Worm (Caenorhabditis elegans) whole organism, late embryonic: ENCODE data around the gene clec-50.
A peak's percentile ranks its signal among the peaks of the same experiment; 100 is the strongest.

Source experiments
- C08G9.2 ChIP-seq: sonication (generic microtip); optimal IDR thresholded peaks from 2 replicates; lab custom pipeline; 2016; ENCODE audit warnings: mild to moderate bottlenecking, missing genetic modification characterization, moderate library complexity, missing compliant biosample characterization
- C38D4.7 ChIP-seq: fragments of 200-800 bp; sonication (Bioruptor generic); optimal IDR thresholded peaks from 2 replicates; lab custom pipeline; 2018; ENCODE audit warnings: mild to moderate bottlenecking, missing genetic modification characterization, moderate library complexity, missing compliant biosample characterization
- F13H6.1 ChIP-seq: sonication (generic microtip); optimal IDR thresholded peaks from 2 replicates; lab custom pipeline; 2016; ENCODE audit warnings: missing genetic modification characterization, missing compliant biosample characterization
- K09A11.1 ChIP-seq: sonication (generic microtip); optimal IDR thresholded peaks from 2 replicates; lab custom pipeline; 2017; ENCODE audit warnings: antibody characterized with exemption, mild to moderate bottlenecking, missing genetic modification characterization, missing compliant biosample characterization; ENCODE audit not compliant: insufficient read depth
- T23F11.4 ChIP-seq: fragments of 200-800 bp; sonication (Bioruptor generic); optimal IDR thresholded peaks from 2 replicates; lab custom pipeline; 2018; ENCODE audit warnings: mild to moderate bottlenecking, missing genetic modification characterization, missing compliant biosample characterization
- ahr-1 ChIP-seq: sonication (generic microtip); optimal IDR thresholded peaks from 2 replicates; lab custom pipeline; 2016; ENCODE audit warnings: missing genetic modification characterization, missing compliant biosample characterization
- ceh-18 ChIP-seq: sonication (generic microtip); optimal IDR thresholded peaks from 2 replicates; lab custom pipeline; 2016; ENCODE audit warnings: missing genetic modification characterization, missing compliant biosample characterization
- ceh-19 ChIP-seq: fragments of 200-800 bp; sonication (Bioruptor generic); optimal IDR thresholded peaks from 2 replicates; lab custom pipeline; 2018; ENCODE audit warnings: mild to moderate bottlenecking, missing genetic modification characterization, missing compliant biosample characterization
- ceh-2 ChIP-seq: sonication (generic microtip); optimal IDR thresholded peaks from 2 replicates; lab custom pipeline; 2016; ENCODE audit warnings: missing genotype, missing genetic modification characterization, missing compliant biosample characterization
- ceh-22 ChIP-seq: sonication (generic microtip); optimal IDR thresholded peaks from 2 replicates; lab custom pipeline; 2017; ENCODE audit warnings: missing biosample characterization, missing genetic modification characterization
- ceh-24 ChIP-seq: sonication (generic microtip); optimal IDR thresholded peaks from 2 replicates; lab custom pipeline; 2016; ENCODE audit warnings: mild to moderate bottlenecking, missing genetic modification characterization, missing compliant biosample characterization
- ceh-31 ChIP-seq: sonication (generic microtip); optimal IDR thresholded peaks from 2 replicates; lab custom pipeline; 2016; ENCODE audit warnings: missing genetic modification characterization, missing compliant biosample characterization
- ceh-45 ChIP-seq: fragments of 200-800 bp; sonication (Bioruptor generic); IDR thresholded peaks from 2 replicates; pipeline ENCODE4 v1.3.6; 2022; ENCODE audit warnings: missing genetic modification reagents, missing genetic modification characterization, missing compliant biosample characterization
- dve-1 ChIP-seq: sonication (generic microtip); optimal IDR thresholded peaks from 2 replicates; lab custom pipeline; 2017; ENCODE audit warnings: antibody characterized with exemption, mild to moderate bottlenecking, missing genetic modification characterization, missing compliant biosample characterization
- elt-2 ChIP-seq: sonication (generic microtip); optimal IDR thresholded peaks from 2 replicates; lab custom pipeline; 2016; ENCODE audit warnings: missing genetic modification reagents, missing genetic modification characterization, missing compliant biosample characterization
- elt-4 ChIP-seq: sonication (generic microtip); optimal IDR thresholded peaks from 2 replicates; lab custom pipeline; 2016; ENCODE audit warnings: missing genetic modification characterization, missing compliant biosample characterization
- ets-4 ChIP-seq: sonication (generic microtip); optimal IDR thresholded peaks from 2 replicates; lab custom pipeline; 2016; ENCODE audit warnings: missing genetic modification characterization, missing compliant biosample characterization
- eyg-1 ChIP-seq: sonication (generic microtip); optimal IDR thresholded peaks from 2 replicates; lab custom pipeline; 2016; ENCODE audit warnings: missing genotype, missing genetic modification characterization, missing compliant biosample characterization
- fax-1 ChIP-seq: sonication (generic microtip); optimal IDR thresholded peaks from 2 replicates; lab custom pipeline; 2016; ENCODE audit warnings: missing genotype, missing genetic modification characterization, missing compliant biosample characterization
- gmeb-2 ChIP-seq: sonication (generic microtip); optimal IDR thresholded peaks from 2 replicates; lab custom pipeline; 2016; ENCODE audit warnings: missing genetic modification characterization, inconsistent platforms, missing compliant biosample characterization
- hlh-13 ChIP-seq: fragments of 200-800 bp; sonication (Bioruptor generic); optimal IDR thresholded peaks from 2 replicates; lab custom pipeline; 2018; ENCODE audit warnings: mild to moderate bottlenecking, missing genetic modification characterization, missing compliant biosample characterization
- hlh-6 ChIP-seq: sonication (generic microtip); optimal IDR thresholded peaks from 2 replicates; lab custom pipeline; 2016; ENCODE audit warnings: missing genotype, missing genetic modification characterization, missing compliant biosample characterization
- lim-6 ChIP-seq: sonication (generic microtip); optimal IDR thresholded peaks from 2 replicates; lab custom pipeline; 2016; ENCODE audit warnings: missing genetic modification characterization, missing compliant biosample characterization
- lin-11 ChIP-seq: fragments of 200-800 bp; sonication (Bioruptor generic); optimal IDR thresholded peaks from 2 replicates; lab custom pipeline; 2018; ENCODE audit warnings: mild to moderate bottlenecking, missing genetic modification characterization, missing compliant biosample characterization
- mec-3 ChIP-seq: sonication (generic microtip); optimal IDR thresholded peaks from 2 replicates; lab custom pipeline; 2016; ENCODE audit warnings: borderline replicate concordance, missing genetic modification characterization, missing compliant biosample characterization
- nfya-1 ChIP-seq: sonication (generic microtip); optimal IDR thresholded peaks from 2 replicates; lab custom pipeline; 2017; ENCODE audit warnings: missing genetic modification characterization, mild to moderate bottlenecking, missing compliant biosample characterization, antibody characterized with exemption, moderate library complexity
- nhr-11 ChIP-seq: fragments of 150-350 bp; optimal IDR thresholded peaks from 2 replicates; lab custom pipeline; 2014; ENCODE audit warnings: missing biosample characterization, missing genetic modification characterization
- odd-2 ChIP-seq: sonication (generic microtip); optimal IDR thresholded peaks from 2 replicates; lab custom pipeline; 2017; ENCODE audit warnings: antibody characterized with exemption, mild to moderate bottlenecking, missing genetic modification characterization, missing compliant biosample characterization
- pat-9 ChIP-seq: fragments of 200-800 bp; sonication (Bioruptor generic); optimal IDR thresholded peaks from 2 replicates; lab custom pipeline; 2018; ENCODE audit warnings: mild to moderate bottlenecking, missing genetic modification characterization, moderate library complexity, missing compliant biosample characterization
- pha-4 ChIP-seq: fragments of 150-350 bp; optimal IDR thresholded peaks from 2 replicates; lab custom pipeline; 2018; ENCODE audit warnings: missing biosample characterization, missing genetic modification reagents, missing genetic modification characterization
- pqm-1 ChIP-seq: sonication (generic microtip); optimal IDR thresholded peaks from 2 replicates; lab custom pipeline; 2016; ENCODE audit warnings: missing genetic modification characterization, missing compliant biosample characterization
- rnt-1 ChIP-seq: sonication (generic microtip); optimal IDR thresholded peaks from 2 replicates; lab custom pipeline; 2016; ENCODE audit warnings: missing genetic modification characterization, missing compliant biosample characterization
- sox-2 ChIP-seq: fragments of 200-800 bp; sonication (Bioruptor generic); IDR thresholded peaks from 2 replicates; pipeline ENCODE4 v1.3.6; 2022; ENCODE audit warnings: missing genetic modification reagents, missing genetic modification characterization, missing compliant biosample characterization
- ttx-3 ChIP-seq: sonication (generic microtip); optimal IDR thresholded peaks from 2 replicates; lab custom pipeline; 2016; ENCODE audit warnings: missing genetic modification reagents, missing genetic modification characterization, missing compliant biosample characterization
- unc-3 ChIP-seq, 2 experiments: fragments of 200-800 bp in 1 of 2; sonication (Bioruptor generic) in 1 of 2; sonication (generic microtip) in 1 of 2; conservative IDR thresholded peaks in 1 of 2; optimal IDR thresholded peaks in 1 of 2; 2 replicates each; pipeline versions ENCODE4 v1.3.6 to Lab custom; 2016 to 2022; ENCODE audit warnings: missing compliant biosample characterization in 2 of 2, missing genetic modification characterization in 2 of 2, missing genetic modification reagents in 1 of 2
- unc-55 ChIP-seq: sonication (generic microtip); optimal IDR thresholded peaks from 2 replicates; lab custom pipeline; 2017; ENCODE audit warnings: missing biosample characterization, missing genetic modification reagents, missing genetic modification characterization
- zip-5 ChIP-seq: sonication (generic microtip); optimal IDR thresholded peaks from 2 replicates; lab custom pipeline; 2016; ENCODE audit warnings: missing genetic modification characterization, missing compliant biosample characterization

The clec-50 gene

DNA sequence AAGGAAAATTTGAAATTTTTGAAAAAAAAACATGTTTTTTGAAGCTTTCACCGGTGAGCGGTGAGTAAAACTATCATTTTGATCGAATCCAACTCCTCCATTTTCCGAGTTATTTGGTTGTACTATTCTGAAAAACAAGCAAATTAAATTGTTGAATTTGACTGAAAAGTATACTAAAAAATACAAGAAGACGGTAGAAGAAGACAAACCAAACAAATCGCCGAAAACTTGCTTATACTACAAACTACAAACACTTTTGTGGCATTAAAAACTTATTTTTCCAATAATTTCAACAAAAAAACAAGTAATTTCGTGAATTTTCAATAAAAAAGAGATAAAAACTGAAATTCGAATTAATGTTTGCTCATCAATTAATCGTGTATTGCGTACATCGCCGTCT lies 23.4 kb upstream of the clec-50 start, which contains the start of gene fbxa-194:
TSS of gene fbxa-194 (minus strand) at position 101 of the 400 bp plus-strand sequence.
- TF ChIP-seq mec-3 (tag; lab: Kevin White, UChicago) (no peak), eyg-1 (tag; lab: Kevin White, UChicago) (no peak), elt-4 (tag; lab: Kevin White, UChicago) (no peak), zip-5 (no peak)

DNA sequence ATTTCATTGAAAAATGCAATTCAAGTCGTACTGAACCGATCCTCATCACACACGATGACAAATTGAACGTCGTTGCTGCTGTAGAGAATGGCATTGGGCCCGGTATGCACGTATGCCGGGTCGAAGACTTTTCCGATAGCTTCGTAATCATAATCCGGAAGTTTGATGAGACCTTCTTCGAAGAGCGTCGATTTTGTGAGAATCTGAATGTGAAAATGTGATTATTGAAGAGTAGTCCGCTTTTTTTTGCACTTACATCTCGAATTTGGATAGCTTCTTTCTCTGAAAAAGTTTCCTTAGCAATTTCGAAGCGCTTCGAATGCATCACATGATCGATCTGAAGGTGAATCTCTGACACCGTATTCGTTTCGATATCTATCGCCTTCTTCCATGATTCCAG lies 22.1 kb upstream of the clec-50 start, which contains the start of gene fbxa-118:
TSS of gene fbxa-118 (minus strand) at position 101 of the 400 bp plus-strand sequence.
- no peak for TF ChIP-seq ceh-45 (GFP tag; lab: Robert Waterston, UW)
- TF ChIP-seq gmeb-2 = no peak
- TF ChIP-seq ceh-18 (tag; lab: Kevin White, UChicago) = no peak
- TF ChIP-seq nfya-1 (tag; lab: Kevin White, UChicago) = no peak
- no peak for TF ChIP-seq elt-2
- TF ChIP-seq ttx-3 (tag; lab: Kevin White, UChicago) = no peak
- no peak for TF ChIP-seq sox-2 (GFP tag; lab: Robert Waterston, UW)
- TF ChIP-seq F13H6.1 (tag; lab: Kevin White, UChicago) = no peak
- TF ChIP-seq ceh-19 = no peak
- TF ChIP-seq ahr-1 (tag; lab: Kevin White, UChicago) = no peak

DNA sequence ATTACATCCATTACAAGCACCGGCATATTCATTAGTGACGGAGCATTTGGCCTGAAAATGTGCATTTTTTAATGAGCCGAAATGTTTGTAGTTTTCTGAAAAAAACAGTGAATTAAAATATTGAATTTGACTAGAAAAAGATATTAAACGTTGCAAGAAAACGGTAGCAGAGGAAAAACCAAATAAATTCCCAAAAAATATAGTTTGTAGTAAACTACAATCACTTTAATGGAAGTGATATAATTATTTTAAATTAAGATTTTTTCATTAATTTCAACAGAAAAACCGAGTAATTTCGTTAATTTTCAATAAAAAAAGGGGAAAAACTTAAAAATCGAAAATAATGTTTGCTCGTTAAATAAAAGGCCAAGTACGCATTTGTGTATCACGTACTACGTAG lies 16.5 kb upstream of the clec-50 start, which contains the start of gene M162.15:
TSS of gene M162.15 (minus strand) at position 101 of the 400 bp plus-strand sequence.
- TF ChIP-seq T23F11.4 (GFP tag; lab: Kevin White, UChicago) (no peak), hlh-6 (tag; lab: Kevin White, UChicago) (no peak), ets-4 (tag; lab: Kevin White, UChicago) (no peak), ceh-31 (tag; lab: Kevin White, UChicago) (no peak), ceh-2 (tag; lab: Kevin White, UChicago) (no peak), ceh-24 (tag; lab: Kevin White, UChicago) (no peak), rnt-1 (tag; lab: Kevin White, UChicago) (no peak), hlh-13 (GFP tag; lab: Kevin White, UChicago) (no peak), mec-3 (tag; lab: Kevin White, UChicago) (no peak), C38D4.7 (GFP tag; lab: Kevin White, UChicago) (no peak), lin-11 (tag; lab: Kevin White, UChicago) (no peak), dve-1 (no peak), pat-9 (tag; lab: Kevin White, UChicago) (no peak), K09A11.1 (tag; lab: Kevin White, UChicago) (no peak), fax-1 (no peak), unc-55 (GFP tag; lab: Kevin White, UChicago) (no peak)
- TF ChIP-seq, all 69 proteins: peak for 0

DNA sequence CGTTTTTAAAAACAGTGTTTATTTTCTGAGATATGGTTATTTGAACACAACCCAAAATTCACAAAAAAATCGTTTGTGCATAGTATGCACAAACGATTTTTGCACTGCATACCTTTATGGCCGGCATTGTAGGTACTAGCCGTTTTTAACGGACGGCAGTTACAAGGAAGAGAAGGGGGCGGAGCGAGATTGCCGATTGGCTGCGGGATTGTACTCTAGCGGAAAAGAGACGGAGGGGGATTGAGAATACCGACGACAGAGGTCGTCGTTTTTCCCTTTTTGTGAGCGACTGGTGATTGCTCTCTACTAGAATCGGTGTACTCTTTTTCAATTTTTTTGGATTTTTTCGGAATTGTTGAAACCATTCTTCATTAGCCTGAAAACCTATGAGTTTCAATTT lies 12.6 kb upstream of the clec-50 start:
- TF ChIP-seq nfya-1 (tag; lab: Kevin White, UChicago) (peak; percentile 77), pha-4 (tag; lab: Kevin White, UChicago) (no peak)

DNA sequence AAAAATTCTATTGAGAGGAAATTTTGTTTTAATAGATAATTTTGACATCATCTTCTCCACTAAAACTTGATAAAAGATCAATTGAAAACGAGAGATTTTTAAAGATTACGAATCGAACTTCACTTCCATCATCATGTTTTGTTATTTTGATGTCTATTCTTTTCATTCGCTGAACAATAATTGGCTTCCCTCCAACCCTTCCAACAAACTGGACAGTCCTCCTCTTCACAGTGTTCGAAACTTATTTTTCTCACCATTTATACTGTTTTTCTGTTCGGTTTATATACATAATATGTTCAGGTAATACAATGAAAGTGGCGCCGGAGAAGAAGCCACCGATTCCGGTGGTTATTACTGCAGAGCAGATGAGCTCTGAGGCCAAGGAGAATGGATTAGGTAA lies 5.6 kb upstream of the clec-50 start, which contains the start of gene M162.5:
TSS of gene M162.5 (plus strand) at position 301 of the 400 bp plus-strand sequence.
- no peak for TF ChIP-seq K09A11.1 (tag; lab: Kevin White, UChicago)
- TF ChIP-seq C08G9.2 (tag; lab: Kevin White, UChicago) = no peak
- no peak for TF ChIP-seq fax-1
- no peak for TF ChIP-seq ets-4 (tag; lab: Kevin White, UChicago)
- TF ChIP-seq nfya-1 (tag; lab: Kevin White, UChicago) = no peak
- no peak for TF ChIP-seq ceh-24 (tag; lab: Kevin White, UChicago)
- no peak for TF ChIP-seq unc-3 (GFP tag; conservative IDR thresholded peaks at IDR 0.05; lab: Robert Waterston, UW)
- TF ChIP-seq unc-3 (tag; optimal IDR thresholded peaks at IDR 0.05; lab: Kevin White, UChicago) = no peak
- no peak for TF ChIP-seq lin-11 (tag; lab: Kevin White, UChicago)
- TF ChIP-seq mec-3 (tag; lab: Kevin White, UChicago) = no peak
- no peak for TF ChIP-seq F13H6.1 (tag; lab: Kevin White, UChicago)
- no peak for TF ChIP-seq nhr-11 (tag; lab: Kevin White, UChicago)
- TF ChIP-seq odd-2 = no peak
- no peak for TF ChIP-seq sox-2 (GFP tag; lab: Robert Waterston, UW)
- TF ChIP-seq lim-6 = no peak
- no peak for TF ChIP-seq ceh-22 (tag; lab: Kevin White, UChicago)
- TF ChIP-seq pqm-1 (tag; lab: Kevin White, UChicago) = no peak
- no peak for TF ChIP-seq unc-55 (GFP tag; lab: Kevin White, UChicago)
